Worm (Caenorhabditis elegans): Measurements from ENCODE around the gene T08B1.1.
A peak's percentile ranks its signal among the peaks of the same experiment; 100 is the strongest.

T08B1.1 gene

ce11 chrV:2008412-2008811 is 21.6 kb upstream of the T08B1.1 start:
- TF ChIP-seq R02D3.7 (tag; optimal IDR thresholded peaks at IDR 0.05) (peak; percentile 35), ZK546.5 (tag; optimal IDR thresholded peaks at IDR 0.05) (no peak), fos-1 (tag; optimal IDR thresholded peaks at IDR 0.05) (no peak), nhr-43 (tag; optimal IDR thresholded peaks at IDR 0.05; ENCODE audit: poor library complexity, severe bottlenecking) (peak; percentile 44), nhr-23 (tag; optimal IDR thresholded peaks at IDR 0.05) (peak; percentile 35), nhr-11 (tag; optimal IDR thresholded peaks at IDR 0.05) (no peak), nfya-1 (tag; optimal IDR thresholded peaks at IDR 0.05; ENCODE audit: insufficient read depth) (no peak), elt-2 (tag; optimal IDR thresholded peaks at IDR 0.05) (peak; percentile 55), elt-1 (tag; optimal IDR thresholded peaks at IDR 0.05) (no peak), ceh-28 (tag; optimal IDR thresholded peaks at IDR 0.05) (no peak), lin-39 (tag; optimal IDR thresholded peaks at IDR 0.05) (no peak), sea-2 (GFP tag; optimal IDR thresholded peaks at IDR 0.05) (no peak), nhr-77 (tag; optimal IDR thresholded peaks at IDR 0.05) (no peak), unc-62 (GFP tag; optimal IDR thresholded peaks at IDR 0.05) (no peak), nhr-28 (tag; optimal IDR thresholded peaks at IDR 0.05) (no peak), pqm-1 (tag; optimal IDR thresholded peaks at IDR 0.05) (peak; percentile 11), nhr-76 (tag; optimal IDR thresholded peaks at IDR 0.05) (no peak), lin-15B (tag; optimal IDR thresholded peaks at IDR 0.05) (peak; percentile 68)

DNA sequence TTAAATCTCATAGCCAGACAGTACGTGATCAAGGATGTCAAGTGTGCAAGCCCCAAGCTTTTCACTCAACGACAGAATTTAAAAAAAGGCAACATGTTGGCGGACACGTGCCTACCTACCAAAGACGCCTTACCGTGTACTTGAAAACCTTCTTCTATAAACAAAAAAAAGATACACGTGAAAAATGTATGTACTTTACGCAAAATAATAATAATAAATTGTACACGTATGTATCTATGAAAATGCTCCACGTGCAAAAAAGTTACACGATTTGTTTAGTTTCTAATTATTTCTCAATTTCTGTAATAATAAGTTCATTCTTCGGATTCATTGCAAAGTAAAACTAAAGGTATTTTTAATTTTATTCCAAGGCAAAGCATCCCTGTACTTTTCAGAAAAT is 17.8 kb upstream of the T08B1.1 start, which contains the start of gene cysl-4:
Gene cysl-4 (plus strand): TSS at position 301 of the 400 bp plus-strand sequence.
- TF ChIP-seq nhr-25 (tag; optimal IDR thresholded peaks at IDR 0.05) (no peak), fos-1 (tag; optimal IDR thresholded peaks at IDR 0.05) (no peak)

ce11 chrV:2004229-2004628 is 17.4 kb upstream of the T08B1.1 start, which contains the start of gene clec-206:
TSS of gene clec-206 (minus strand) at chrV:2004329.
- no peak for TF ChIP-seq fkh-10 (GFP tag; optimal IDR thresholded peaks at IDR 0.05)

DNA sequence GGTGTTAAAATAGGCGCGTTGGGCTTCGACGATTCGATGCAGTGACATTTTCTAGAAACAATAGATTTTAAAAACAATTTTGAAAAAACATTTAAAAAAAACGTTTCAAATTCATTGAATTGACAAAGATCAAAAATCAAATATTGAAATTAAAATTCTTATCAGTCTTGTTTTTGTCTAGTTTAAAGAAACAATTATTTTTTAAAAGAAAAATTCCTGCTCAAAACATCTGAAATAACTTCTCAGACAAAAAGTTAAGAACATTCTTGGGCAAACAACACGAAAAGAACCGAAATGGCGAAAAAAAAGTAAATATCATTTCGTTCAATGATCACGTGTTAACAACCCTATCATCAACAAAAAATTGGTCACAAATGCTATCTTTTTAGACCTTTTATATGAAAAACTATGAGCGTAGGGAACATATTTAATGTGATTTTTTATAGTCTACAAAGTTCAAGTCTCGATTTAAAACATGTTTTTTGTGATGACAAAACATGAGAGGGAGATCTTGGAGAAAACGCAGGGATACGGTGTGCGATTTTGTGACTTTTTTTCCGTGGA is 12.8 kb upstream of the T08B1.1 start, which contains the start of gene alh-5:
Gene alh-5 (minus strand): TSS at position 51 of the 564 bp plus-strand sequence.
- TF ChIP-seq ztf-11 (tag; optimal IDR thresholded peaks at IDR 0.05) (no peak), elt-2 (tag; optimal IDR thresholded peaks at IDR 0.05) (peak; percentile 48), elt-1 (tag; optimal IDR thresholded peaks at IDR 0.05) (no peak), nfya-1 (tag; optimal IDR thresholded peaks at IDR 0.05; ENCODE audit: insufficient read depth) (no peak), pha-4 (tag; optimal IDR thresholded peaks at IDR 0.05) (peak; percentile 86), jun-1 (tag; optimal IDR thresholded peaks at IDR 0.05) (peak; percentile 2), pqm-1 (tag; optimal IDR thresholded peaks at IDR 0.05) (peak; percentile 56), hmg-11 (tag; optimal IDR thresholded peaks at IDR 0.05) (no peak)

ce11 chrV:1998358-1998757 is 11.5 kb upstream of the T08B1.1 start:
- TF ChIP-seq nhr-67 (tag; optimal IDR thresholded peaks at IDR 0.05) (no peak), lin-39 (tag; optimal IDR thresholded peaks at IDR 0.05) (no peak), elt-2 (tag; optimal IDR thresholded peaks at IDR 0.05) (peak; percentile 45), nhr-76 (tag; optimal IDR thresholded peaks at IDR 0.05) (no peak), egl-27 (tag; optimal IDR thresholded peaks at IDR 0.05) (no peak), skn-1 (tag; optimal IDR thresholded peaks at IDR 0.05) (no peak), pha-4 (tag; optimal IDR thresholded peaks at IDR 0.05) (peak; percentile 7)

ce11 chrV:1992515-1992968 is 5.7 kb upstream of the T08B1.1 start, which contains the start of gene tnt-4:
TSS of gene tnt-4 (minus strand) at chrV:1992918.
- TF ChIP-seq nhr-28 (tag; optimal IDR thresholded peaks at IDR 0.05) (no peak), nhr-237 (tag; optimal IDR thresholded peaks at IDR 0.05) (no peak), lsy-12 (tag; optimal IDR thresholded peaks at IDR 0.05) (no peak)

- no peak for TF ChIP-seq nhr-76 (tag; optimal IDR thresholded peaks at IDR 0.05)
- no peak for TF ChIP-seq fkh-10 (GFP tag; optimal IDR thresholded peaks at IDR 0.05)
- TF ChIP-seq jun-1 (tag; optimal IDR thresholded peaks at IDR 0.05): no peak
These were observed 4.5 kb upstream of the T08B1.1 start for ce11 chrV:1991381-1991780.
